Fruit fly (Drosophila melanogaster) whole organism, embryonic: ENCODE data around the gene Acp76A.

Experiments
- Atf-2 ChIP-seq: fragments of 200-800 bp; sonication (Bioruptor generic); optimal IDR thresholded peaks from 2 replicates; lab custom pipeline; 2016; ENCODE audit warnings: missing biosample characterization, missing genetic modification characterization
- C15 ChIP-seq: fragments of 200-800 bp; sonication (Bioruptor generic); IDR thresholded peaks from 3 replicates; pipeline ENCODE4 v1.3.6; 2022; ENCODE audit warnings: missing biosample characterization, missing genetic modification characterization
- CG10209 ChIP-seq: fragments of 200-800 bp; sonication (Bioruptor generic); optimal IDR thresholded peaks from 3 replicates; lab custom pipeline; 2017; ENCODE audit warnings: missing biosample characterization, mild to moderate bottlenecking, missing genetic modification characterization, missing genetic modification reagents
- CG10654 ChIP-seq: fragments of 200-800 bp; sonication (Bioruptor generic); optimal IDR thresholded peaks from 2 replicates; lab custom pipeline; 2016; ENCODE audit warnings: missing biosample characterization, missing genetic modification characterization
- CG12071 ChIP-seq: fragments of 200-800 bp; sonication (Bioruptor generic); optimal IDR thresholded peaks from 3 replicates; lab custom pipeline; 2018; ENCODE audit warnings: missing biosample characterization, mild to moderate bottlenecking, missing genetic modification characterization
- CG12236 ChIP-seq: fragments of 200-800 bp; sonication (Bioruptor generic); optimal IDR thresholded peaks from 2 replicates; lab custom pipeline; 2016; ENCODE audit warnings: missing biosample characterization, missing genetic modification characterization
- CG1233 ChIP-seq: fragments of 200-800 bp; sonication (Bioruptor generic); optimal IDR thresholded peaks from 4 replicates; lab custom pipeline; 2018; ENCODE audit warnings: missing biosample characterization, mild to moderate bottlenecking, missing genetic modification characterization
- CG12942 ChIP-seq: fragments of 200-800 bp; sonication (Bioruptor generic); optimal IDR thresholded peaks from 3 replicates; lab custom pipeline; 2016; ENCODE audit warnings: missing biosample characterization, missing genetic modification characterization
- CG13424 ChIP-seq: fragments of 200-800 bp; sonication (Bioruptor generic); optimal IDR thresholded peaks from 2 replicates; lab custom pipeline; 2019; ENCODE audit warnings: missing biosample characterization, mild to moderate bottlenecking, missing genetic modification characterization, moderate library complexity
- CG13775 ChIP-seq: fragments of 200-800 bp; sonication (Bioruptor generic); optimal IDR thresholded peaks from 3 replicates; lab custom pipeline; 2017; ENCODE audit warnings: missing biosample characterization, mild to moderate bottlenecking, missing genetic modification characterization
- CG1529 ChIP-seq: fragments of 200-800 bp; sonication (Bioruptor generic); optimal IDR thresholded peaks from 3 replicates; lab custom pipeline; 2018; ENCODE audit warnings: missing biosample characterization, missing genetic modification characterization
- CG15514 ChIP-seq: fragments of 200-800 bp; sonication (Bioruptor generic); optimal IDR thresholded peaks from 3 replicates; lab custom pipeline; 2017; ENCODE audit warnings: missing biosample characterization, missing genetic modification characterization, mild to moderate bottlenecking, moderate library complexity, missing genetic modification reagents
- CG1602 ChIP-seq: fragments of 200-800 bp; sonication (Bioruptor generic); optimal IDR thresholded peaks from 3 replicates; lab custom pipeline; 2016; ENCODE audit warnings: missing biosample characterization, missing genetic modification characterization
- CG16815 ChIP-seq: fragments of 200-800 bp; sonication (Bioruptor generic); optimal IDR thresholded peaks from 3 replicates; lab custom pipeline; 2017; ENCODE audit warnings: missing biosample characterization, mild to moderate bottlenecking, missing genetic modification characterization
- CG18619 ChIP-seq: fragments of 200-800 bp; sonication (Bioruptor generic); optimal IDR thresholded peaks from 3 replicates; lab custom pipeline; 2017; ENCODE audit warnings: missing biosample characterization, mild to moderate bottlenecking, missing genetic modification characterization
- CG2202 ChIP-seq: fragments of 200-800 bp; sonication (Bioruptor generic); optimal IDR thresholded peaks from 2 replicates; lab custom pipeline; 2018; ENCODE audit warnings: missing biosample characterization, mild to moderate bottlenecking, missing genetic modification characterization
- CG2712 ChIP-seq: fragments of 200-800 bp; optimal IDR thresholded peaks from 3 replicates; lab custom pipeline; 2019; ENCODE audit warnings: missing biosample characterization, mild to moderate bottlenecking, missing genetic modification characterization, moderate library complexity
- CG2889 ChIP-seq: fragments of 200-800 bp; sonication (Bioruptor generic); IDR thresholded peaks from 3 replicates; pipeline ENCODE4 v1.3.6; 2022; ENCODE audit warnings: missing biosample characterization, missing genetic modification characterization
- CG30403 ChIP-seq: fragments of 200-800 bp; sonication (Bioruptor generic); optimal IDR thresholded peaks from 3 replicates; lab custom pipeline; 2016; ENCODE audit warnings: missing biosample characterization, missing genetic modification characterization
- CG31224 ChIP-seq: fragments of 200-800 bp; sonication (Bioruptor generic); IDR thresholded peaks from 2 replicates; pipeline ENCODE4 v1.3.6; 2022; ENCODE audit warnings: missing biosample characterization, missing genetic modification characterization
- CG32772 ChIP-seq: fragments of 200-800 bp; sonication (Bioruptor generic); IDR thresholded peaks from 2 replicates; pipeline ENCODE4 v1.3.6; 2022; ENCODE audit warnings: missing biosample characterization, missing genetic modification characterization
- CG34422 ChIP-seq: fragments of 200-800 bp; sonication (Bioruptor generic); IDR thresholded peaks from 3 replicates; pipeline ENCODE4 v1.3.6; 2022; ENCODE audit warnings: missing biosample characterization, missing genetic modification characterization
- CG42726 ChIP-seq: fragments of 200-800 bp; sonication (Bioruptor generic); IDR thresholded peaks from 2 replicates; pipeline ENCODE4 v1.3.6; 2022; ENCODE audit warnings: missing biosample characterization, missing genetic modification characterization; ENCODE audit not compliant: partially characterized antibody
- CG7839 ChIP-seq: fragments of 200-800 bp; sonication (Bioruptor generic); optimal IDR thresholded peaks from 3 replicates; lab custom pipeline; 2018; ENCODE audit warnings: missing biosample characterization, mild to moderate bottlenecking, missing genetic modification characterization, moderate library complexity
- CHES-1-like ChIP-seq: fragments of 200-800 bp; sonication (Bioruptor generic); optimal IDR thresholded peaks from 2 replicates; lab custom pipeline; 2016; ENCODE audit warnings: missing biosample characterization, missing genetic modification characterization
- CoRest ChIP-seq: fragments of 200-800 bp; sonication (Bioruptor generic); optimal IDR thresholded peaks from 3 replicates; lab custom pipeline; 2018; ENCODE audit warnings: missing biosample characterization, mild to moderate bottlenecking, missing genetic modification characterization, moderate library complexity
- Dp ChIP-seq: fragments of 200-800 bp; sonication (Bioruptor generic); optimal IDR thresholded peaks from 2 replicates; lab custom pipeline; 2018; ENCODE audit warnings: missing biosample characterization, mild to moderate bottlenecking, missing genetic modification characterization, moderate library complexity
- Drgx ChIP-seq: fragments of 200-800 bp; sonication (Bioruptor generic); IDR thresholded peaks from 2 replicates; pipeline ENCODE4 v1.3.6; 2022; ENCODE audit warnings: missing biosample characterization, missing genetic modification characterization
- E2f2 ChIP-seq: fragments of 200-800 bp; sonication (Bioruptor generic); IDR thresholded peaks from 2 replicates; pipeline ENCODE4 v1.3.6; 2022; ENCODE audit warnings: missing biosample characterization, missing genetic modification characterization
- H15 ChIP-seq: fragments of 200-800 bp; sonication (Bioruptor generic); IDR thresholded peaks from 3 replicates; pipeline ENCODE4 v1.3.6; 2022; ENCODE audit warnings: missing biosample characterization, missing genetic modification characterization
- Hr3 ChIP-seq: fragments of 200-800 bp; sonication (Bioruptor generic); optimal IDR thresholded peaks from 3 replicates; lab custom pipeline; 2016; ENCODE audit warnings: missing biosample characterization, missing genetic modification characterization
- Meics ChIP-seq: fragments of 200-800 bp; sonication (Bioruptor generic); optimal IDR thresholded peaks from 2 replicates; lab custom pipeline; 2017; ENCODE audit warnings: missing biosample characterization, mild to moderate bottlenecking, missing genetic modification characterization
- Rfx ChIP-seq: fragments of 200-800 bp; sonication (Bioruptor generic); IDR thresholded peaks from 2 replicates; pipeline ENCODE4 v1.3.6; 2022; ENCODE audit warnings: missing biosample characterization, missing genetic modification characterization
- Sin3A ChIP-seq: fragments of >200 bp; optimal IDR thresholded peaks from 2 replicates; lab custom pipeline; 2018
- TFAM ChIP-seq: fragments of 200-800 bp; sonication (Bioruptor generic); optimal IDR thresholded peaks from 2 replicates; lab custom pipeline; 2017; ENCODE audit warnings: missing biosample characterization, missing genetic modification characterization, inconsistent platforms
- ase ChIP-seq: fragments of 200-800 bp; sonication (Bioruptor generic); IDR thresholded peaks from 3 replicates; pipeline ENCODE4 v1.3.6; 2022; ENCODE audit warnings: missing biosample characterization, missing genetic modification characterization
- bab2 ChIP-seq: fragments of 200-800 bp; sonication (Bioruptor generic); optimal IDR thresholded peaks from 2 replicates; lab custom pipeline; 2016; ENCODE audit warnings: missing biosample characterization, missing genetic modification characterization
- ci ChIP-seq: fragments of 200-800 bp; sonication (Bioruptor generic); IDR thresholded peaks from 3 replicates; pipeline ENCODE4 v1.3.6; 2022; ENCODE audit warnings: missing biosample characterization, missing genetic modification characterization
- da ChIP-seq: fragments of 200-800 bp; sonication (Bioruptor generic); optimal IDR thresholded peaks from 2 replicates; lab custom pipeline; 2016; ENCODE audit warnings: missing biosample characterization, missing genetic modification characterization
- disco-r ChIP-seq: fragments of 200-800 bp; sonication (Bioruptor generic); optimal IDR thresholded peaks from 2 replicates; lab custom pipeline; 2016; ENCODE audit warnings: missing biosample characterization, missing genetic modification characterization
- exex ChIP-seq: fragments of 200-800 bp; sonication (Bioruptor generic); optimal IDR thresholded peaks from 4 replicates; lab custom pipeline; 2018; ENCODE audit warnings: missing biosample characterization, mild to moderate bottlenecking, missing genetic modification characterization, moderate library complexity
- fd96Cb ChIP-seq: fragments of 200-800 bp; sonication (Bioruptor generic); optimal IDR thresholded peaks from 2 replicates; lab custom pipeline; 2018; ENCODE audit warnings: missing biosample characterization, mild to moderate bottlenecking, missing genetic modification characterization, moderate library complexity
- gro ChIP-seq: fragments of 200-800 bp; sonication (Bioruptor generic); optimal IDR thresholded peaks from 2 replicates; lab custom pipeline; 2016; ENCODE audit warnings: missing biosample characterization, missing genetic modification characterization
- gsb ChIP-seq: fragments of 200-800 bp; sonication (Bioruptor generic); IDR thresholded peaks from 2 replicates; pipeline ENCODE4 v1.3.6; 2022; ENCODE audit warnings: missing biosample characterization, missing genetic modification characterization
- mam ChIP-seq: fragments of 200-800 bp; sonication (Bioruptor generic); optimal IDR thresholded peaks from 3 replicates; lab custom pipeline; 2016; ENCODE audit warnings: missing biosample characterization, missing genetic modification characterization
- nom ChIP-seq: fragments of 200-800 bp; sonication (Bioruptor generic); optimal IDR thresholded peaks from 2 replicates; lab custom pipeline; 2017; ENCODE audit warnings: missing biosample characterization, missing genetic modification characterization, mild to moderate bottlenecking, moderate library complexity, missing genetic modification reagents
- pb ChIP-seq: fragments of 200-800 bp; sonication (Bioruptor generic); optimal IDR thresholded peaks from 3 replicates; lab custom pipeline; 2016; ENCODE audit warnings: missing biosample characterization, missing genetic modification characterization
- phol ChIP-seq: fragments of 200-800 bp; sonication (Bioruptor generic); optimal IDR thresholded peaks from 3 replicates; lab custom pipeline; 2018; ENCODE audit warnings: missing biosample characterization, mild to moderate bottlenecking, missing genetic modification characterization, moderate library complexity
- slou ChIP-seq: fragments of 200-800 bp; sonication (Bioruptor generic); optimal IDR thresholded peaks from 3 replicates; lab custom pipeline; 2016; ENCODE audit warnings: missing biosample characterization, missing genetic modification characterization
- tgo ChIP-seq: fragments of 200-800 bp; sonication (Bioruptor generic); IDR thresholded peaks from 3 replicates; pipeline ENCODE4 v1.3.6; 2022; ENCODE audit warnings: missing biosample characterization, missing genetic modification characterization
- zen ChIP-seq: fragments of 200-800 bp; sonication (Bioruptor generic); optimal IDR thresholded peaks from 3 replicates; lab custom pipeline; 2018; ENCODE audit warnings: missing biosample characterization, mild to moderate bottlenecking, missing genetic modification characterization, moderate library complexity

Gene Acp76A

DNA sequence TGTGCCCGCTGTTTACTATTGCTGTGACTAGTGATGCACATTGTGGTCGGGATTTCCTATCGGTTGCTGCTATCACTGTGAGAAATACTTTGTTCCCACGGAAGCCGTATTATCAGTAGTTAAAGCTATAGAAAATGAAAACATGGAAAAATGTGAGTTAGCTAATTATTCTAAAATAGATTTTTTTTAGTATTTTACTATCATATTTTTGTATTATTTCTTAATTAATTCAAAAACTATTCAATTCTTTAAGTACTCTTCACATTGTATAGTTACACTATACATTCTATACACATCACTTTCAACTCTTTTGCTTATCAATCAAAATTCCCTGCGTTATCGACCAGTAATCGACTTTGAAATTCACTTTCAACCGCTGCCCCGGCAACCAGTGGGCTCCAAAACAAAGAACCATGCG, 45.8 kb upstream of the Acp76A start, which contains the start of the genes Naxd and CG14079 (continued):
- TF ChIP-seq CG2202 (tag; lab: Kevin White, UChicago) (peak; percentile 28), CG42726 (GFP tag; lab: Robert Waterston, UW) (no peak), nom (peak; percentile 61), CG30403 (GFP tag; lab: Kevin White, UChicago) (peak; percentile 73), CG32772 (GFP tag; lab: Robert Waterston, UW) (peak; percentile 55), bab2 (peak; percentile 48), Atf-2 (GFP tag; lab: Kevin White, UChicago) (peak; percentile 5), CoRest (tag; lab: Kevin White, UChicago) (peak; percentile 84), gro (GFP tag; lab: Kevin White, UChicago) (no peak), Sin3A (lab: Kevin White, UChicago) (no peak), pb (GFP tag; lab: Kevin White, UChicago) (no peak), CG18619 (GFP tag; lab: Kevin White, UChicago) (peak; percentile 40), CHES-1-like (GFP tag; lab: Kevin White, UChicago) (peak; percentile 24), disco-r (no peak), CG12236 (GFP tag; lab: Kevin White, UChicago) (no peak), mam (GFP tag; lab: Kevin White, UChicago) (peak; percentile 50), CG1529 (peak; percentile 44), CG1233 (GFP tag; lab: Kevin White, UChicago) (no peak), Hr3 (GFP tag; lab: Kevin White, UChicago) (peak; percentile 73), CG13424 (tag; lab: Kevin White, UChicago) (peak; percentile 82), phol (tag; lab: Kevin White, UChicago) (peak; percentile 59), CG7839 (tag; lab: Kevin White, UChicago) (peak; percentile 83), CG15514 (peak; percentile 37), CG16815 (GFP tag; lab: Kevin White, UChicago) (peak; percentile 58), CG34422 (GFP tag; lab: Robert Waterston, UW) (0 out of 3 replicates have a peak, but pooled peaks have one; percentile 31), H15 (GFP tag; lab: Robert Waterston, UW) (peak; percentile 54; the same call in 1 of the 3 replicates), ase (GFP tag; lab: Robert Waterston, UW) (peak; percentile 70), C15 (GFP tag; lab: Robert Waterston, UW) (no peak), zen (no peak), Dp (GFP tag; lab: Kevin White, UChicago) (peak; percentile 45), Meics (GFP tag; lab: Kevin White, UChicago) (peak; percentile 19), slou (GFP tag; lab: Kevin White, UChicago) (no peak), Rfx (peak; percentile 62; the same call in 1 of the 2 replicates), CG10209 (GFP tag; lab: Kevin White, UChicago) (peak; percentile 67), CG1602 (GFP tag; lab: Kevin White, UChicago) (peak; percentile 71), fd96Cb (peak; percentile 26), da (GFP tag; lab: Kevin White, UChicago) (no peak), tgo (GFP tag; lab: Robert Waterston, UW) (peak; percentile 60; the same call in 2 of the 3 replicates), TFAM (no peak), CG31224 (GFP tag; lab: Robert Waterston, UW) (0 out of 2 replicates have a peak, but pooled peaks have one; percentile 29), CG10654 (GFP tag; lab: Kevin White, UChicago) (peak; percentile 43), CG12071 (no peak), exex (tag; lab: Kevin White, UChicago) (no peak), gsb (GFP tag; lab: Robert Waterston, UW) (no peak), E2f2 (peak; percentile 66), CG12942 (peak; percentile 74), CG2889 (0 out of 3 replicates have a peak, but pooled peaks have one; percentile 49), ci (GFP tag; lab: Robert Waterston, UW) (peak; percentile 78), Drgx (GFP tag; lab: Robert Waterston, UW) (peak; percentile 73), CG2712 (tag; lab: Kevin White, UChicago) (peak; percentile 73), CG13775 (GFP tag; lab: Kevin White, UChicago) (peak; percentile 67)
